Worm (Caenorhabditis elegans) whole organism, L3 larva: ENCODE measurements around the gene cpr-1.
"Not testable (repeated sequence)": the region's sequence is repeated elsewhere in the genome, so short reads cannot be mapped to it uniquely, and the experiment has no call there.

Experiments
- ceh-16 ChIP-seq: sonication (generic microtip); optimal IDR thresholded peaks from 2 replicates; lab custom pipeline; 2017; ENCODE audit warnings: missing biosample characterization, missing genetic modification characterization
- ceh-82 ChIP-seq: fragments of 150-350 bp; optimal IDR thresholded peaks from 2 replicates; lab custom pipeline; 2014; ENCODE audit warnings: missing biosample characterization, missing genetic modification characterization
- egl-5 ChIP-seq: fragments of 150-350 bp; optimal IDR thresholded peaks from 2 replicates; lab custom pipeline; 2017; ENCODE audit warnings: missing biosample characterization, missing genetic modification reagents, missing genetic modification characterization, inconsistent platforms
- elt-2 ChIP-seq: sonication (generic microtip); optimal IDR thresholded peaks from 2 replicates; lab custom pipeline; 2016; ENCODE audit warnings: missing genetic modification reagents, mild to moderate bottlenecking, missing genetic modification characterization, missing compliant biosample characterization
- fkh-10 ChIP-seq: sonication (generic microtip); optimal IDR thresholded peaks from 2 replicates; lab custom pipeline; 2017; ENCODE audit warnings: missing biosample characterization, missing genetic modification reagents, missing genetic modification characterization
- hmg-11 ChIP-seq: sonication (generic microtip); optimal IDR thresholded peaks from 2 replicates; lab custom pipeline; 2016; ENCODE audit warnings: missing genetic modification characterization, missing compliant biosample characterization
- jun-1 ChIP-seq: fragments of 150-350 bp; optimal IDR thresholded peaks from 2 replicates; lab custom pipeline; 2014; ENCODE audit warnings: missing biosample characterization, missing genetic modification reagents, missing genetic modification characterization
- lin-39 ChIP-seq: fragments of 150-350 bp; optimal IDR thresholded peaks from 2 replicates; lab custom pipeline; 2018; ENCODE audit warnings: missing biosample characterization, missing genetic modification reagents, missing genetic modification characterization
- nfya-1 ChIP-seq: sonication (generic microtip); optimal IDR thresholded peaks from 2 replicates; lab custom pipeline; 2017; ENCODE audit warnings: missing genetic modification characterization, mild to moderate bottlenecking, missing compliant biosample characterization, antibody characterized with exemption, moderate library complexity; ENCODE audit not compliant: insufficient read depth
- nhr-28 ChIP-seq: fragments of 150-350 bp; optimal IDR thresholded peaks from 2 replicates; lab custom pipeline; 2014; ENCODE audit warnings: missing biosample characterization, missing genetic modification characterization
- nhr-43 ChIP-seq: sonication (generic microtip); optimal IDR thresholded peaks from 2 replicates; lab custom pipeline; 2016; ENCODE audit warnings: mild to moderate bottlenecking, missing genetic modification characterization, missing compliant biosample characterization; ENCODE audit not compliant: poor library complexity, severe bottlenecking
- nhr-67 ChIP-seq: fragments of 150-350 bp; optimal IDR thresholded peaks from 2 replicates; lab custom pipeline; 2014; ENCODE audit warnings: missing biosample characterization, missing genetic modification characterization
- pha-4 ChIP-seq: fragments of 150-350 bp; optimal IDR thresholded peaks from 2 replicates; lab custom pipeline; 2014; ENCODE audit warnings: missing biosample characterization, missing genetic modification reagents, missing genetic modification characterization
- pqm-1 ChIP-seq: fragments of 150-350 bp; optimal IDR thresholded peaks from 2 replicates; lab custom pipeline; 2017; ENCODE audit warnings: missing biosample characterization, missing genetic modification characterization, inconsistent platforms
- skn-1 ChIP-seq: fragments of 150-350 bp; optimal IDR thresholded peaks from 2 replicates; lab custom pipeline; 2014; ENCODE audit warnings: missing biosample characterization, missing genetic modification characterization
- snpc-4 ChIP-seq: fragments of 150-350 bp; optimal IDR thresholded peaks from 2 replicates; lab custom pipeline; 2014; ENCODE audit warnings: missing biosample characterization, missing genetic modification characterization
- zag-1 ChIP-seq: fragments of 150-350 bp; optimal IDR thresholded peaks from 2 replicates; lab custom pipeline; 2014; ENCODE audit warnings: missing biosample characterization, missing genetic modification characterization
- ztf-11 ChIP-seq: fragments of 150-350 bp; optimal IDR thresholded peaks from 2 replicates; lab custom pipeline; 2014; ENCODE audit warnings: missing biosample characterization, missing genetic modification characterization

Gene cpr-1

ce11 chrV:12020026-12020425 is 44.7 kb downstream of the cpr-1 start, which contains the start of gene F10C2.3:
Gene F10C2.3, plus strand, starts transcription at chrV:12020326.
- not testable (repeated sequence) for TF ChIP-seq elt-2 (tag; lab: Kevin White, UChicago); zag-1; nhr-43 (tag; lab: Kevin White, UChicago)

- no peak for TF ChIP-seq ztf-11 (tag; lab: Kevin White, UChicago)
- TF ChIP-seq pqm-1 (tag; lab: Kevin White, UChicago): peak; percentile 70
- TF ChIP-seq elt-2 (tag; lab: Kevin White, UChicago): peak; percentile 39
- TF ChIP-seq, all 47 proteins: peak for 2
Measured at ce11 chrV:12020940-12021339, 45.6 kb downstream of the cpr-1 start.

- TF ChIP-seq skn-1 (tag; lab: Kevin White, UChicago) (no peak), snpc-4 (tag; lab: Kevin White, UChicago) (peak; percentile 12), jun-1 (no peak), ceh-16 (tag; lab: Kevin White, UChicago) (no peak), egl-5 (peak; percentile 17), ceh-82 (no peak), lin-39 (tag; lab: Kevin White, UChicago) (peak; percentile 76), nhr-67 (tag; lab: Kevin White, UChicago) (no peak), hmg-11 (tag; lab: Kevin White, UChicago) (peak; percentile 63), nfya-1 (tag; lab: Kevin White, UChicago) (peak; percentile 51), fkh-10 (peak; percentile 39), nhr-28 (tag; lab: Kevin White, UChicago) (no peak)
Measured at ce11 chrV:12024273-12024672, 48.9 kb downstream of the cpr-1 start.

- TF ChIP-seq fkh-10 (peak; percentile 97), pha-4 (tag; lab: Kevin White, UChicago) (no peak), nfya-1 (tag; lab: Kevin White, UChicago) (peak; percentile 45), egl-5 (peak; percentile 36), jun-1 (no peak)
Measured at ce11 chrV:12025683-12026082, 50.3 kb downstream of the cpr-1 start.
